Worm (Caenorhabditis elegans): ENCODE results near the gene Y94H6A.5.
A peak's percentile ranks its signal among the peaks of the same experiment; 100 is the strongest.

Gene Y94H6A.5

ce11 chrIV:2654965-2655364 lies 48.8 kb downstream of the Y94H6A.5 start:
- no peak for TF ChIP-seq hif-1 (tag; optimal IDR thresholded peaks at IDR 0.05)
- no peak for TF ChIP-seq nhr-237 (tag; optimal IDR thresholded peaks at IDR 0.05)
- TF ChIP-seq gei-8 (GFP tag; optimal IDR thresholded peaks at IDR 0.05), result no peak
- TF ChIP-seq mdl-1 (tag; optimal IDR thresholded peaks at IDR 0.05), result no peak
- no peak for TF ChIP-seq tra-1 (GFP tag; IDR thresholded peaks at IDR 0.05)
- no peak for TF ChIP-seq duxl-1 (tag; optimal IDR thresholded peaks at IDR 0.05; ENCODE audit: poor library complexity)
- no peak for TF ChIP-seq dpl-1 (GFP tag; optimal IDR thresholded peaks at IDR 0.05)
- no peak for TF ChIP-seq nhr-28 (tag; optimal IDR thresholded peaks at IDR 0.05)
- TF ChIP-seq nhr-11 (tag; optimal IDR thresholded peaks at IDR 0.05), result no peak
- no peak for TF ChIP-seq zip-2 (tag; optimal IDR thresholded peaks at IDR 0.05)
- TF ChIP-seq unc-130 (GFP tag; optimal IDR thresholded peaks at IDR 0.05), result peak; percentile 52
- no peak for TF ChIP-seq Y75B8A.6 (GFP tag; IDR thresholded peaks at IDR 0.05)
- no peak for TF ChIP-seq skn-1 (tag; optimal IDR thresholded peaks at IDR 0.05)
- TF ChIP-seq lin-38 (GFP tag; IDR thresholded peaks at IDR 0.05), result peak; percentile 87
- no peak for TF ChIP-seq dmd-9 (GFP tag; IDR thresholded peaks at IDR 0.05)
- TF ChIP-seq ztf-7 (tag; optimal IDR thresholded peaks at IDR 0.05), result no peak
- no peak for TF ChIP-seq F44E2.7 (GFP tag; IDR thresholded peaks at IDR 0.05)
- TF ChIP-seq lin-29 (GFP tag; IDR thresholded peaks at IDR 0.05), result no peak
- peak; percentile 89 for TF ChIP-seq Y48G9A.11 (GFP tag; IDR thresholded peaks at IDR 0.05)
- TF ChIP-seq hlh-30 (tag; optimal IDR thresholded peaks at IDR 0.05; ENCODE audit: insufficient read depth), result no peak
- no peak for TF ChIP-seq mxl-2 (GFP tag; conservative IDR thresholded peaks at IDR 0.05)
- TF ChIP-seq set-16 (GFP tag; IDR thresholded peaks at IDR 0.05), result no peak
- TF ChIP-seq zip-11 (GFP tag; IDR thresholded peaks at IDR 0.05), result no peak
- 0 out of 2 replicates have a peak, but pooled peaks have one; percentile 3 for TF ChIP-seq ceh-44 (GFP tag; IDR thresholded peaks at IDR 0.05)
- no peak for TF ChIP-seq ZK337.2 (GFP tag; IDR thresholded peaks at IDR 0.05)
- TF ChIP-seq arid-1 (GFP tag; conservative IDR thresholded peaks at IDR 0.05), result 0 out of 2 replicates have a peak, but pooled peaks have one; percentile 25
- no peak for TF ChIP-seq R02D3.7 (tag; optimal IDR thresholded peaks at IDR 0.05)
- no peak for TF ChIP-seq lir-3 (tag; optimal IDR thresholded peaks at IDR 0.05)
- TF ChIP-seq dve-1 (tag; optimal IDR thresholded peaks at IDR 0.05; ENCODE audit: insufficient read depth), result no peak
- TF ChIP-seq ZK546.5 (tag; optimal IDR thresholded peaks at IDR 0.05), result no peak
- TF ChIP-seq vab-7 (GFP tag; IDR thresholded peaks at IDR 0.05), result no peak
- TF ChIP-seq unc-39 (tag; optimal IDR thresholded peaks at IDR 0.05), result no peak
- peak; percentile 34 for TF ChIP-seq lin-13 (GFP tag; optimal IDR thresholded peaks at IDR 0.05)
- TF ChIP-seq snpc-1.2 (GFP tag; IDR thresholded peaks at IDR 0.05), result peak; percentile 75; the same call in 1 of the 2 replicates
- TF ChIP-seq F26F4.8 (GFP tag; conservative IDR thresholded peaks at IDR 0.05), result no peak
- no peak for TF ChIP-seq daf-8 (GFP tag; IDR thresholded peaks at IDR 0.05)
- TF ChIP-seq ama-1 (optimal IDR thresholded peaks at IDR 0.05), result no peak
- no peak for TF ChIP-seq Y5F2A.4 (GFP tag; optimal IDR thresholded peaks at IDR 0.05)
- 0 out of 2 replicates have a peak, but pooled peaks have one; percentile 20 for TF ChIP-seq lim-7 (GFP tag; IDR thresholded peaks at IDR 0.05)
- no peak for TF ChIP-seq dmd-6 (GFP tag; IDR thresholded peaks at IDR 0.05)
- TF ChIP-seq unc-62 (GFP tag; optimal IDR thresholded peaks at IDR 0.05 in 1 of 2), result no peak
- no peak for TF ChIP-seq unc-62 (tag; optimal IDR thresholded peaks at IDR 0.05)
- no peak for TF ChIP-seq attf-4 (tag; optimal IDR thresholded peaks at IDR 0.05)
- TF ChIP-seq lin-39 (tag; optimal IDR thresholded peaks at IDR 0.05), result no peak
- TF ChIP-seq spr-3 (GFP tag; optimal IDR thresholded peaks at IDR 0.05), result no peak
- TF ChIP-seq lsy-2 (tag; optimal IDR thresholded peaks at IDR 0.05), result no peak
- TF ChIP-seq mes-2 (tag; optimal IDR thresholded peaks at IDR 0.05; ENCODE audit: poor library complexity, severe bottlenecking), result peak; percentile 10
- peak; percentile 67; the same call in 1 of the 2 replicates for TF ChIP-seq mdt-29 (GFP tag; IDR thresholded peaks at IDR 0.05)
- TF ChIP-seq mxl-3 (GFP tag; optimal IDR thresholded peaks at IDR 0.05), result no peak
- TF ChIP-seq madf-5 (GFP tag; IDR thresholded peaks at IDR 0.05), result no peak
- TF ChIP-seq fkh-10 (GFP tag; optimal IDR thresholded peaks at IDR 0.05), result no peak
- no peak for TF ChIP-seq nhr-6 (tag; optimal IDR thresholded peaks at IDR 0.05)

Data from whole organism, L4 larva.